Worm (Caenorhabditis elegans) whole organism, early embryonic: ENCODE data around the gene C08F1.11.

Source experiments
- B0310.2 ChIP-seq: sonication (generic microtip); optimal IDR thresholded peaks from 2 replicates; lab custom pipeline; 2016; ENCODE audit warnings: mild to moderate bottlenecking, missing genetic modification characterization, missing compliant biosample characterization
- ama-1 ChIP-seq: fragments of 150-350 bp; optimal IDR thresholded peaks from 2 replicates; lab custom pipeline; 2014
- tra-4 ChIP-seq: sonication (generic microtip); optimal IDR thresholded peaks from 2 replicates; lab custom pipeline; 2017; ENCODE audit warnings: missing genetic modification characterization, missing compliant biosample characterization

DNA sequence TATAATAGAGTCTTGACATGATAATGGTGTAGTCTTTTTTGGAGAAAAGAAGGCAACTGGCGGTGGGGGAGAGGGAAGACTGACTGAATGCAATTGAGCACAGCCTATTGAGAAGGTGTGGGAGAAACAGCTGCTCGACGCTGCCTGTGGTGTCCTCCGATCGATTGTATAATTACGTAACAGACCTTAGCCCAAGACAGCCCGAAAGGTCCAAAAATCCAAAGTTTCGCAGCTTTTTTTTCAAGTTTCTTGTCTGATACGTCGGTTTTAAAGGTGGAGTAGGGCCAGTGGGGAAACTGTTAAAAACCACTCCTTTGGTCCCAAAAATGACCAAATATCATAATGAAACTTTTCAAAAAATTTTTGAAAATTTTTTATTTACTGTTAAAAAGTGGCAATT, 3.4 kb upstream of the C08F1.11 start, which contains the start of the genes C08F1.6 and fbxb-13:
- TF ChIP-seq ama-1 (lab: Kevin White, UChicago) (no peak), tra-4 (tag; lab: Kevin White, UChicago) (no peak), B0310.2 (no peak)
